Fruit fly (Drosophila melanogaster): ENCODE measurements around the gene Dup99B.

DNA sequence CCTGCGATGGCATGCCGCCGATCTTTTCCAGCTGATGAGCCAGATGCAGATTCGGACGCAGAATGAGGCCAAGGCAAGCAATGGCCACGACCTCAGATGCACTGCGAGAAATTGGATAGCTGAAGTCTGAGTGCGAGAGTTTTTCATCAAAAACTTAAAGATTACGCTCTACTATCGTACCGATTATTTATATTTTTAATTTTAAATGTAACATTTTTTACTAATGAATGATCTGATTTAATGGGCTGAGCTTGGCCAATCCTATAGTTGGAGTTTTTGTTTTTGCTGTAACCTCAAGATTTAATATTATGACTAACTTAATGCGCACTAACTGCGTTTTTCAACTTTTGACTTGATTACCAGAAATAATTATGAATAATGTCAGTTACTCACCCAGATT is 47.1 kb upstream of the Dup99B start:
- 0 out of 3 replicates have a peak, but pooled peaks have one; percentile 31 for TF ChIP-seq fd96Ca (GFP tag; IDR thresholded peaks at IDR 0.05)
- peak; percentile 71 for TF ChIP-seq Snoo (tag; optimal IDR thresholded peaks at IDR 0.05)
- no peak for TF ChIP-seq CG12605 (GFP tag; IDR thresholded peaks at IDR 0.05)
- TF ChIP-seq CG32121 (GFP tag; IDR thresholded peaks at IDR 0.05): no peak
- TF ChIP-seq CG8159 (tag; optimal IDR thresholded peaks at IDR 0.05): peak; percentile 59
- TF ChIP-seq Pif1A (GFP tag; optimal IDR thresholded peaks at IDR 0.05): peak; percentile 31
- peak; percentile 50 for TF ChIP-seq CG15710 (tag; optimal IDR thresholded peaks at IDR 0.05)
- TF ChIP-seq Ets98B (GFP tag; IDR thresholded peaks at IDR 0.05): no peak
- TF ChIP-seq CG13204 (GFP tag; optimal IDR thresholded peaks at IDR 0.05): no peak
- TF ChIP-seq CG14655 (GFP tag; optimal IDR thresholded peaks at IDR 0.05): peak; percentile 34
